Fruit fly (Drosophila melanogaster) whole organism, embryonic: ENCODE data around the gene CG14731.
A peak's percentile ranks its signal among the peaks of the same experiment; 100 is the strongest.

Source experiments
- Antp ChIP-seq: fragments of 200-800 bp; sonication (Bioruptor generic); optimal IDR thresholded peaks from 3 replicates; lab custom pipeline; 2016; ENCODE audit warnings: missing biosample characterization, missing genetic modification characterization
- Bteb2 ChIP-seq: fragments of 200-800 bp; sonication (Bioruptor generic); optimal IDR thresholded peaks from 2 replicates; lab custom pipeline; 2016; ENCODE audit warnings: missing biosample characterization, missing genetic modification characterization
- CG1024 ChIP-seq: fragments of 200-800 bp; sonication (Bioruptor generic); IDR thresholded peaks from 2 replicates; pipeline ENCODE4 v1.3.6; 2022; ENCODE audit warnings: missing biosample characterization, missing genetic modification characterization
- CG11695 ChIP-seq: fragments of 200-800 bp; sonication (Bioruptor generic); IDR thresholded peaks from 3 replicates; pipeline ENCODE4 v1.3.6; 2022; ENCODE audit warnings: missing biosample characterization, missing genetic modification characterization
- CG12071 ChIP-seq: fragments of 200-800 bp; sonication (Bioruptor generic); optimal IDR thresholded peaks from 3 replicates; lab custom pipeline; 2018; ENCODE audit warnings: missing biosample characterization, mild to moderate bottlenecking, missing genetic modification characterization
- CG1233 ChIP-seq: fragments of 200-800 bp; sonication (Bioruptor generic); optimal IDR thresholded peaks from 4 replicates; lab custom pipeline; 2018; ENCODE audit warnings: missing biosample characterization, mild to moderate bottlenecking, missing genetic modification characterization
- CG12769 ChIP-seq: fragments of 200-800 bp; sonication (Bioruptor generic); optimal IDR thresholded peaks from 2 replicates; lab custom pipeline; 2019; ENCODE audit warnings: missing biosample characterization, mild to moderate bottlenecking, missing genetic modification characterization, moderate library complexity
- CG17361 ChIP-seq: fragments of 200-800 bp; sonication (Bioruptor generic); IDR thresholded peaks from 3 replicates; pipeline ENCODE4 v1.3.6; 2022; ENCODE audit warnings: missing biosample characterization, missing genetic modification characterization
- CG2678 ChIP-seq: fragments of 200-800 bp; sonication (Bioruptor generic); optimal IDR thresholded peaks from 3 replicates; lab custom pipeline; 2019; ENCODE audit warnings: missing biosample characterization, mild to moderate bottlenecking, missing genetic modification characterization, moderate library complexity
- CG31365 ChIP-seq: fragments of 200-800 bp; sonication (Bioruptor generic); optimal IDR thresholded peaks from 2 replicates; lab custom pipeline; 2018; ENCODE audit warnings: missing biosample characterization, mild to moderate bottlenecking, missing genetic modification characterization
- CG33213 ChIP-seq: fragments of 200-800 bp; sonication (Bioruptor generic); optimal IDR thresholded peaks from 3 replicates; lab custom pipeline; 2016; ENCODE audit warnings: missing biosample characterization, missing genetic modification characterization
- CG42726 ChIP-seq: fragments of 200-800 bp; sonication (Bioruptor generic); IDR thresholded peaks from 2 replicates; pipeline ENCODE4 v1.3.6; 2022; ENCODE audit warnings: missing biosample characterization, missing genetic modification characterization; ENCODE audit not compliant: partially characterized antibody
- CG4282 ChIP-seq: fragments of 200-800 bp; sonication (Bioruptor generic); optimal IDR thresholded peaks from 2 replicates; lab custom pipeline; 2016; ENCODE audit warnings: missing biosample characterization, missing genetic modification characterization
- CG6254 ChIP-seq: fragments of 200-800 bp; sonication (Bioruptor generic); optimal IDR thresholded peaks from 3 replicates; lab custom pipeline; 2017; ENCODE audit warnings: mild to moderate bottlenecking, missing biosample characterization, missing genetic modification reagents, missing genetic modification characterization
- CG6813 ChIP-seq: fragments of 200-800 bp; sonication (Bioruptor generic); optimal IDR thresholded peaks from 2 replicates; lab custom pipeline; 2017; ENCODE audit warnings: missing biosample characterization, missing genetic modification characterization, mild to moderate bottlenecking, moderate library complexity, missing genetic modification reagents
- CG9932 ChIP-seq: fragments of 200-800 bp; sonication (Bioruptor generic); IDR thresholded peaks from 2 replicates; pipeline ENCODE4 v1.3.6; 2022; ENCODE audit warnings: missing biosample characterization, missing genetic modification characterization
- Dip2 ChIP-seq: fragments of 200-800 bp; sonication (Bioruptor generic); IDR thresholded peaks from 2 replicates; pipeline ENCODE4 v1.3.6; 2022; ENCODE audit warnings: missing biosample characterization, missing genetic modification characterization
- ERR ChIP-seq: fragments of 200-800 bp; sonication (Bioruptor generic); optimal IDR thresholded peaks from 2 replicates; lab custom pipeline; 2016; ENCODE audit warnings: missing biosample characterization, missing genetic modification characterization
- Fer1 ChIP-seq: fragments of 200-800 bp; sonication (Bioruptor generic); optimal IDR thresholded peaks from 2 replicates; lab custom pipeline; 2017; ENCODE audit warnings: missing biosample characterization, mild to moderate bottlenecking, missing genetic modification characterization
- Hand ChIP-seq: fragments of 200-800 bp; sonication (Bioruptor generic); optimal IDR thresholded peaks from 2 replicates; lab custom pipeline; 2017; ENCODE audit warnings: mild to moderate bottlenecking, missing biosample characterization, missing genetic modification reagents, missing genetic modification characterization
- Hr51 ChIP-seq, 2 experiments: fragments of 200-800 bp; sonication (Bioruptor generic); optimal IDR thresholded peaks; 2 replicates in 1 of 2; 3 replicates in 1 of 2; lab custom pipeline; 2016 to 2018; ENCODE audit warnings: missing biosample characterization in 2 of 2, missing genetic modification characterization in 2 of 2, mild to moderate bottlenecking in 1 of 2, moderate library complexity in 1 of 2
- Hsf ChIP-seq: fragments of 200-800 bp; sonication (Bioruptor generic); optimal IDR thresholded peaks from 3 replicates; lab custom pipeline; 2016; ENCODE audit warnings: missing biosample characterization, missing genetic modification characterization
- Lhr ChIP-seq: fragments of 200-800 bp; sonication (Bioruptor generic); optimal IDR thresholded peaks from 3 replicates; lab custom pipeline; 2017; ENCODE audit warnings: mild to moderate bottlenecking, missing biosample characterization, missing genetic modification reagents, missing genetic modification characterization
- NK7.1 ChIP-seq: fragments of 200-800 bp; sonication (Bioruptor generic); optimal IDR thresholded peaks from 3 replicates; lab custom pipeline; 2016; ENCODE audit warnings: missing biosample characterization, missing genetic modification characterization
- NfI ChIP-seq: fragments of 200-800 bp; sonication (Bioruptor generic); optimal IDR thresholded peaks from 3 replicates; lab custom pipeline; 2018; ENCODE audit warnings: missing biosample characterization, mild to moderate bottlenecking, missing genetic modification characterization, moderate library complexity
- Oaz ChIP-seq: fragments of 200-800 bp; sonication (Bioruptor generic); IDR thresholded peaks from 2 replicates; pipeline ENCODE4 v1.3.6; 2022; ENCODE audit warnings: missing biosample characterization, missing genetic modification characterization
- Optix ChIP-seq: fragments of 200-800 bp; sonication (Bioruptor generic); IDR thresholded peaks from 3 replicates; pipeline ENCODE4 v1.3.6; 2022; ENCODE audit warnings: missing biosample characterization, missing genetic modification characterization
- PHDP ChIP-seq: fragments of 200-800 bp; sonication (Bioruptor generic); optimal IDR thresholded peaks from 3 replicates; lab custom pipeline; 2018; ENCODE audit warnings: missing biosample characterization, mild to moderate bottlenecking, missing genetic modification characterization, moderate library complexity
- Scr ChIP-seq: fragments of 200-800 bp; sonication (Bioruptor generic); IDR thresholded peaks from 2 replicates; pipeline ENCODE4 v1.3.6; 2022; ENCODE audit warnings: missing biosample characterization, missing genetic modification characterization; ENCODE audit not compliant: partially characterized antibody
- Spps ChIP-seq: fragments of 200-800 bp; sonication (Bioruptor generic); optimal IDR thresholded peaks from 2 replicates; lab custom pipeline; 2018; ENCODE audit warnings: missing biosample characterization, mild to moderate bottlenecking, missing genetic modification characterization
- ap ChIP-seq: fragments of 200-800 bp; sonication (Bioruptor generic); IDR thresholded peaks from 2 replicates; pipeline ENCODE4 v1.3.6; 2022; ENCODE audit warnings: missing biosample characterization, missing genetic modification characterization
- ase ChIP-seq: fragments of 200-800 bp; sonication (Bioruptor generic); IDR thresholded peaks from 3 replicates; pipeline ENCODE4 v1.3.6; 2022; ENCODE audit warnings: missing biosample characterization, missing genetic modification characterization
- ash1 ChIP-seq: fragments of 200-800 bp; sonication (Bioruptor generic); optimal IDR thresholded peaks from 2 replicates; lab custom pipeline; 2018; ENCODE audit warnings: missing biosample characterization, mild to moderate bottlenecking, missing genetic modification characterization
- ato ChIP-seq: fragments of 200-800 bp; sonication (Bioruptor generic); IDR thresholded peaks from 2 replicates; pipeline ENCODE4 v1.3.6; 2022; ENCODE audit warnings: missing biosample characterization, missing genetic modification characterization; ENCODE audit not compliant: partially characterized antibody
- bigmax ChIP-seq: fragments of 200-800 bp; sonication (Bioruptor generic); optimal IDR thresholded peaks from 2 replicates; lab custom pipeline; 2018; ENCODE audit warnings: missing biosample characterization, mild to moderate bottlenecking, missing genetic modification characterization
- corto ChIP-seq: fragments of 200-800 bp; sonication (Bioruptor generic); optimal IDR thresholded peaks from 2 replicates; lab custom pipeline; 2016; ENCODE audit warnings: missing biosample characterization, mild to moderate bottlenecking, missing genetic modification characterization, moderate library complexity
- h ChIP-seq: fragments of >200 bp; optimal IDR thresholded peaks from 2 replicates; lab custom pipeline; 2017
- hkb ChIP-seq, 2 experiments: fragments of 200-800 bp in 1 of 2; fragments of >200 bp in 1 of 2; sonication (Bioruptor generic) in 1 of 2; IDR thresholded peaks in 1 of 2; optimal IDR thresholded peaks in 1 of 2; 2 replicates each; pipeline versions ENCODE4 v1.3.6 to Lab custom; 2017 to 2022; ENCODE audit warnings: missing biosample characterization in 1 of 2, missing genetic modification characterization in 1 of 2
- jing ChIP-seq: fragments of 200-800 bp; sonication (Bioruptor generic); optimal IDR thresholded peaks from 2 replicates; lab custom pipeline; 2018; ENCODE audit warnings: missing biosample characterization, mild to moderate bottlenecking, missing genetic modification characterization
- nau ChIP-seq: fragments of 200-800 bp; sonication (Bioruptor generic); optimal IDR thresholded peaks from 3 replicates; lab custom pipeline; 2017; ENCODE audit warnings: missing biosample characterization, mild to moderate bottlenecking, missing genetic modification characterization, missing genetic modification reagents
- pfk ChIP-seq: fragments of 200-800 bp; sonication (Bioruptor generic); optimal IDR thresholded peaks from 2 replicates; lab custom pipeline; 2018; ENCODE audit warnings: missing biosample characterization, mild to moderate bottlenecking, missing genetic modification characterization, moderate library complexity
- psq ChIP-seq: fragments of 200-800 bp; sonication (Bioruptor generic); optimal IDR thresholded peaks from 2 replicates; lab custom pipeline; 2017; ENCODE audit warnings: missing biosample characterization, missing genetic modification characterization
- rib ChIP-seq: fragments of 200-800 bp; sonication (Bioruptor generic); IDR thresholded peaks from 2 replicates; pipeline ENCODE4 v1.3.6; 2022; ENCODE audit warnings: missing biosample characterization, missing genetic modification characterization
- schlank ChIP-seq: fragments of 200-800 bp; sonication (Bioruptor generic); optimal IDR thresholded peaks from 2 replicates; lab custom pipeline; 2018; ENCODE audit warnings: missing biosample characterization, mild to moderate bottlenecking, missing genetic modification characterization
- sd ChIP-seq: fragments of 200-800 bp; sonication (Bioruptor generic); optimal IDR thresholded peaks from 3 replicates; lab custom pipeline; 2018; ENCODE audit warnings: missing biosample characterization, mild to moderate bottlenecking, missing genetic modification characterization, moderate library complexity
- seq ChIP-seq: fragments of 200-800 bp; sonication (Bioruptor generic); IDR thresholded peaks from 2 replicates; pipeline ENCODE4 v1.3.6; 2022; ENCODE audit warnings: missing biosample characterization, missing genetic modification characterization
- tup ChIP-seq: fragments of 200-800 bp; sonication (Bioruptor generic); optimal IDR thresholded peaks from 2 replicates; lab custom pipeline; 2016; ENCODE audit warnings: missing biosample characterization, mild to moderate bottlenecking, missing genetic modification characterization, moderate library complexity
- vfl ChIP-seq: fragments of 200-800 bp; sonication (Bioruptor generic); optimal IDR thresholded peaks from 2 replicates; lab custom pipeline; 2016; ENCODE audit warnings: missing biosample characterization, missing genetic modification characterization
- yki ChIP-seq: fragments of >200 bp; optimal IDR thresholded peaks from 3 replicates; lab custom pipeline; 2018
- zfh1 ChIP-seq: fragments of 200-800 bp; sonication (Bioruptor generic); IDR thresholded peaks from 3 replicates; pipeline ENCODE4 v1.3.6; 2022; ENCODE audit warnings: missing biosample characterization, missing genetic modification characterization

The CG14731 gene

dm6 chr3R:11882506-11882953 lies 48.5 kb upstream of the CG14731 start, which contains the start of the genes CG6962 and CG31368 (continued):
- 0 out of 2 replicates have a peak, but pooled peaks have one; percentile 12 for TF ChIP-seq Scr
- peak; percentile 70 for TF ChIP-seq Fer1
- peak; percentile 23; the same call in 1 of the 2 replicates for TF ChIP-seq rib (GFP tag; lab: Robert Waterston, UW)
- TF ChIP-seq schlank (tag; lab: Kevin White, UChicago) = peak; percentile 21
- TF ChIP-seq ERR = no peak
- peak; percentile 71 for TF ChIP-seq ap
- peak; percentile 92 for TF ChIP-seq CG17361 (GFP tag; lab: Robert Waterston, UW)
- TF ChIP-seq CG4282 (GFP tag; lab: Kevin White, UChicago) = no peak
- TF ChIP-seq CG42726 (GFP tag; lab: Robert Waterston, UW) = no peak
- TF ChIP-seq CG11695 (GFP tag; lab: Robert Waterston, UW) = peak; percentile 51; the same call in 1 of the 3 replicates
- TF ChIP-seq CG12769 (tag; lab: Kevin White, UChicago) = no peak
- peak; percentile 80 for TF ChIP-seq CG1024
- TF ChIP-seq Dip2 (GFP tag; lab: Robert Waterston, UW) = no peak
- peak; percentile 59 for TF ChIP-seq CG33213 (GFP tag; lab: Kevin White, UChicago)
- peak; percentile 54 for TF ChIP-seq tup
- peak; percentile 66 for TF ChIP-seq Bteb2
- peak; percentile 67 for TF ChIP-seq Spps (tag; lab: Kevin White, UChicago)
- peak; percentile 18 for TF ChIP-seq Hand (GFP tag; lab: Kevin White, UChicago)
- peak; percentile 64; the same call in 1 of the 2 replicates for TF ChIP-seq seq
- peak; percentile 14 for TF ChIP-seq CG6813 (GFP tag; lab: Kevin White, UChicago)
- peak; percentile 59 for TF ChIP-seq Oaz (GFP tag; lab: Robert Waterston, UW)
- TF ChIP-seq zfh1 (GFP tag; lab: Robert Waterston, UW) = peak; percentile 88
- no peak for TF ChIP-seq corto
- peak; percentile 91 for TF ChIP-seq sd (tag; lab: Kevin White, UChicago)
- peak; percentile 72 for TF ChIP-seq CG1233 (GFP tag; lab: Kevin White, UChicago)
- TF ChIP-seq h = no peak
- peak; percentile 56 for TF ChIP-seq CG6254 (GFP tag; lab: Kevin White, UChicago)
- no peak for TF ChIP-seq CG12071 (GFP tag; lab: Kevin White, UChicago)
- TF ChIP-seq CG31365 (tag; lab: Kevin White, UChicago) = no peak
- peak; percentile 93 for TF ChIP-seq CG9932 (GFP tag; lab: Robert Waterston, UW)
- peak; percentile 68 to 80 for TF ChIP-seq Hr51 (GFP tag; optimal IDR thresholded peaks at IDR 0.05; lab: Kevin White, UChicago)
- TF ChIP-seq yki (lab: Kevin White, UChicago) = no peak
- no peak for TF ChIP-seq nau (GFP tag; lab: Kevin White, UChicago)
- no peak for TF ChIP-seq bigmax
- TF ChIP-seq NfI (GFP tag; lab: Kevin White, UChicago) = peak; percentile 89
- peak; percentile 75 for TF ChIP-seq ase (GFP tag; lab: Robert Waterston, UW)
- TF ChIP-seq Hsf (GFP tag; lab: Kevin White, UChicago) = peak; percentile 84
- TF ChIP-seq Antp (GFP tag; lab: Kevin White, UChicago) = peak; percentile 23
- TF ChIP-seq ato (GFP tag; lab: Robert Waterston, UW) = no peak
- peak; percentile 43; the same call in 1 of the 3 replicates for TF ChIP-seq Optix (GFP tag; lab: Robert Waterston, UW)
- peak; percentile 11 for TF ChIP-seq pfk (GFP tag; lab: Kevin White, UChicago)
- TF ChIP-seq psq (GFP tag; lab: Kevin White, UChicago) = peak; percentile 68
- peak; percentile 60 for TF ChIP-seq jing (GFP tag; lab: Kevin White, UChicago)
- peak; percentile 82 for TF ChIP-seq CG2678 (tag; lab: Kevin White, UChicago)
- TF ChIP-seq Lhr (GFP tag; lab: Kevin White, UChicago) = peak; percentile 85
- TF ChIP-seq NK7.1 (GFP tag; lab: Kevin White, UChicago) = no peak
- peak; percentile 75 for TF ChIP-seq hkb (optimal IDR thresholded peaks at IDR 0.05; lab: Kevin White, UChicago)
- TF ChIP-seq hkb (GFP tag; IDR thresholded peaks at IDR 0.05; lab: Robert Waterston, UW) = peak; percentile 72
- peak; percentile 84 for TF ChIP-seq vfl (GFP tag; lab: Kevin White, UChicago)
- TF ChIP-seq PHDP = peak; percentile 84
- no peak for TF ChIP-seq ash1 (GFP tag; lab: Kevin White, UChicago)
